Fruit fly (Drosophila melanogaster): ENCODE results near the gene CG33783.

Gene CG33783

dm6 chr3R:10035765-10036164 lies 30.8 kb upstream of the CG33783 start:
- TF ChIP-seq CG12605 (GFP tag; IDR thresholded peaks at IDR 0.05): no peak
- TF ChIP-seq CG17806 (tag; optimal IDR thresholded peaks at IDR 0.05): no peak
- no peak for TF ChIP-seq Ets98B (GFP tag; IDR thresholded peaks at IDR 0.05)
- no peak for TF ChIP-seq Snoo (tag; optimal IDR thresholded peaks at IDR 0.05)
- TF ChIP-seq CG13204 (GFP tag; optimal IDR thresholded peaks at IDR 0.05): no peak
- no peak for TF ChIP-seq CG8159 (tag; optimal IDR thresholded peaks at IDR 0.05)
- no peak for TF ChIP-seq Pif1B (GFP tag; optimal IDR thresholded peaks at IDR 0.05)
- no peak for TF ChIP-seq CG9948 (tag; optimal IDR thresholded peaks at IDR 0.05)
- no peak for TF ChIP-seq rn (GFP tag; IDR thresholded peaks at IDR 0.05)
- TF ChIP-seq gl (tag; optimal IDR thresholded peaks at IDR 0.05): no peak

- peak; percentile 92 for TF ChIP-seq EcR (GFP tag; optimal IDR thresholded peaks at IDR 0.05)
- no peak for TF ChIP-seq rn (GFP tag; IDR thresholded peaks at IDR 0.05)
These were observed 27.4 kb upstream of the CG33783 start for dm6 chr3R:10039188-10039587.

dm6 chr3R:10040505-10040904 lies 26.1 kb upstream of the CG33783 start:
- TF ChIP-seq EcR (GFP tag; optimal IDR thresholded peaks at IDR 0.05) (peak; percentile 95), CG13204 (GFP tag; optimal IDR thresholded peaks at IDR 0.05) (no peak)

- TF ChIP-seq Snoo (tag; optimal IDR thresholded peaks at IDR 0.05) (no peak), fd96Ca (GFP tag; IDR thresholded peaks at IDR 0.05) (no peak), CG10348 (GFP tag; IDR thresholded peaks at IDR 0.05) (no peak), CG17806 (tag; optimal IDR thresholded peaks at IDR 0.05) (no peak), EcR (GFP tag; optimal IDR thresholded peaks at IDR 0.05) (no peak), CG4496 (GFP tag; IDR thresholded peaks at IDR 0.05) (no peak), CG34367 (tag; optimal IDR thresholded peaks at IDR 0.05) (no peak), CG14655 (GFP tag; optimal IDR thresholded peaks at IDR 0.05) (no peak), CG13204 (GFP tag; optimal IDR thresholded peaks at IDR 0.05) (no peak), CG9948 (tag; optimal IDR thresholded peaks at IDR 0.05) (no peak), Pif1B (GFP tag; optimal IDR thresholded peaks at IDR 0.05) (no peak), CG12605 (GFP tag; IDR thresholded peaks at IDR 0.05) (no peak), CG8159 (tag; optimal IDR thresholded peaks at IDR 0.05) (no peak)
These were observed 24.4 kb upstream of the CG33783 start for dm6 chr3R:10042024-10042663.

DNA sequence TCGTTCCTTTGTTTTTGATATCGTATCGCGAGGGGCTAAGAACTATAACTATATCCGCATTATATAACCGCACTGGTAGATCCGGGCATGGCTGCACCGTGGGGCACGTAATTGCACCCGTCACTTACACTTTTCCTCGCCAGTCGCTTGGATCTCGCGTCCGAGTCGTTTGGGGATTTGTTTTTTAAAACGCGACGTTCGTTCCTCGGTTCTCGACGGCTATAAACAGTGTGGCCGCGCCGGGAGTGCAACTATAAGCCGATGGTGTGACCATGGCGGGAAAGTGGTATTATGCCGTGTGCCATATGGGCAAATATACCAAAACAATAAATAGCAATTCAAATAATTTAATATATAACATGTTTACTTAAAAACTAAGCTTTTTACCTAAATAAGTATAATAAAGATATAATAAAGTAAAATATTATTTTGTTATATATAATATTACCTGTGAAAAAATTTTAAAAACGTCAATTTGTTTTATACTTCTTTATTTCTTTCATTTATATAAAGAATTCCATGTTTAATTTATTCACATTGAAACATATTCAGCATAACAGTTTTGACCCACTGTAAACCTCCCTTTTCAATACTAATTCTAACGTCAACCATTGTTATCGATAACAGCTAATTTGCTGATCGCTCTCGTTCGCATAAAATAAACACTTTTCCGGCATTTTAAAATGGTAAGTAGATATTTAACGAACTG lies 23.8 kb upstream of the CG33783 start, which contains the start of the genes Mical and CG3909:
TSS of gene Mical (minus strand) at position 232 of the 709 bp plus-strand sequence.
TSS of gene CG3909 (plus strand) at position 607 of the 709 bp plus-strand sequence.
- peak; percentile 61 for TF ChIP-seq CG8301 (tag; optimal IDR thresholded peaks at IDR 0.05)
- TF ChIP-seq CG12605 (GFP tag; IDR thresholded peaks at IDR 0.05): peak; percentile 86
- TF ChIP-seq gl (tag; optimal IDR thresholded peaks at IDR 0.05): no peak
- TF ChIP-seq CG15710 (tag; optimal IDR thresholded peaks at IDR 0.05): peak; percentile 77
- peak; percentile 84 for TF ChIP-seq CG32121 (GFP tag; IDR thresholded peaks at IDR 0.05)
- TF ChIP-seq Snoo (tag; optimal IDR thresholded peaks at IDR 0.05): peak; percentile 68
- TF ChIP-seq CG17806 (tag; optimal IDR thresholded peaks at IDR 0.05): peak; percentile 76
- peak; percentile 4 for TF ChIP-seq EcR (GFP tag; optimal IDR thresholded peaks at IDR 0.05)
- no peak for TF ChIP-seq Pif1A (GFP tag; optimal IDR thresholded peaks at IDR 0.05)
- peak; percentile 77 for TF ChIP-seq D1 (tag; optimal IDR thresholded peaks at IDR 0.05)
- peak; percentile 83 for TF ChIP-seq Ets98B (GFP tag; IDR thresholded peaks at IDR 0.05)
- TF ChIP-seq CG13204 (GFP tag; optimal IDR thresholded peaks at IDR 0.05): no peak
- peak; percentile 83 for TF ChIP-seq CG8159 (tag; optimal IDR thresholded peaks at IDR 0.05)
- TF ChIP-seq CG10348 (GFP tag; IDR thresholded peaks at IDR 0.05): no peak
- peak; percentile 55 for TF ChIP-seq Pif1B (GFP tag; optimal IDR thresholded peaks at IDR 0.05)
- peak; percentile 76 for TF ChIP-seq rn (GFP tag; IDR thresholded peaks at IDR 0.05)
- peak; percentile 89 for TF ChIP-seq CG4496 (GFP tag; IDR thresholded peaks at IDR 0.05)
- TF ChIP-seq fd96Ca (GFP tag; IDR thresholded peaks at IDR 0.05): no peak
- no peak for TF ChIP-seq CG14655 (GFP tag; optimal IDR thresholded peaks at IDR 0.05)
- TF ChIP-seq CG34367 (tag; optimal IDR thresholded peaks at IDR 0.05): peak; percentile 67
- TF ChIP-seq CG9948 (tag; optimal IDR thresholded peaks at IDR 0.05): peak; percentile 78

dm6 chr3R:10045343-10045742 lies 21.2 kb upstream of the CG33783 start, which contains the start of the genes CG11722 and mtTFB2:
Gene CG11722, minus strand, starts transcription at chr3R:10045542.
Gene mtTFB2, plus strand, starts transcription at chr3R:10045574.
- TF ChIP-seq CG15710 (tag; optimal IDR thresholded peaks at IDR 0.05): no peak
- TF ChIP-seq Ets98B (GFP tag; IDR thresholded peaks at IDR 0.05): no peak
- no peak for TF ChIP-seq Pif1B (GFP tag; optimal IDR thresholded peaks at IDR 0.05)
- no peak for TF ChIP-seq Pif1A (GFP tag; optimal IDR thresholded peaks at IDR 0.05)
- no peak for TF ChIP-seq CG13204 (GFP tag; optimal IDR thresholded peaks at IDR 0.05)
- no peak for TF ChIP-seq CG8159 (tag; optimal IDR thresholded peaks at IDR 0.05)
- TF ChIP-seq CG17806 (tag; optimal IDR thresholded peaks at IDR 0.05): no peak
- no peak for TF ChIP-seq CG14655 (GFP tag; optimal IDR thresholded peaks at IDR 0.05)
- no peak for TF ChIP-seq D1 (tag; optimal IDR thresholded peaks at IDR 0.05)
- TF ChIP-seq gl (tag; optimal IDR thresholded peaks at IDR 0.05): no peak
- TF ChIP-seq CG32121 (GFP tag; IDR thresholded peaks at IDR 0.05): no peak
- TF ChIP-seq CG4496 (GFP tag; IDR thresholded peaks at IDR 0.05): no peak
- no peak for TF ChIP-seq rn (GFP tag; IDR thresholded peaks at IDR 0.05)
- no peak for TF ChIP-seq CG10348 (GFP tag; IDR thresholded peaks at IDR 0.05)
- no peak for TF ChIP-seq CG9948 (tag; optimal IDR thresholded peaks at IDR 0.05)
